Worm (Caenorhabditis elegans) whole organism, young adult: ENCODE measurements around the gene C34F6.7.
A peak's percentile ranks its signal among the peaks of the same experiment; 100 is the strongest.

Source experiments
- D2030.7 ChIP-seq: fragments of 200-800 bp; sonication (Bioruptor generic); IDR thresholded peaks from 2 replicates; pipeline ENCODE4 v1.3.6; 2022; ENCODE audit warnings: missing genetic modification reagents, missing genetic modification characterization, missing compliant biosample characterization
- Y56A3A.18 ChIP-seq: fragments of 200-800 bp; sonication (Bioruptor generic); IDR thresholded peaks from 2 replicates; pipeline ENCODE4 v1.3.6; 2022; ENCODE audit warnings: missing genetic modification reagents, missing genetic modification characterization, missing compliant biosample characterization
- ama-1 ChIP-seq, 3 experiments: fragments of 150-350 bp in 1 of 3; sonication (generic microtip) in 2 of 3; optimal IDR thresholded peaks; 2 replicates each; lab custom pipeline; 2014 to 2018; ENCODE audit warnings: missing biosample characterization in 2 of 3, missing genetic modification characterization in 2 of 3, missing genetic modification reagents in 2 of 3
- attf-6 ChIP-seq: fragments of 200-800 bp; sonication (Bioruptor generic); IDR thresholded peaks from 2 replicates; pipeline ENCODE4 v1.3.6; 2022; ENCODE audit warnings: missing genetic modification reagents, missing genetic modification characterization, missing compliant biosample characterization
- chd-7 ChIP-seq: sonication (generic microtip); optimal IDR thresholded peaks from 2 replicates; lab custom pipeline; 2016; ENCODE audit warnings: mild to moderate bottlenecking, missing genetic modification characterization, moderate library complexity, missing compliant biosample characterization
- nhr-90 ChIP-seq: sonication (generic microtip); optimal IDR thresholded peaks from 2 replicates; lab custom pipeline; 2016; ENCODE audit warnings: missing genotype, mild to moderate bottlenecking, missing genetic modification characterization, missing compliant biosample characterization
- pha-4 ChIP-seq: fragments of 150-350 bp; sonication (generic microtip); optimal IDR thresholded peaks from 2 replicates; lab custom pipeline; 2014; ENCODE audit warnings: missing biosample characterization, missing genetic modification reagents, missing genetic modification characterization
- sdz-38 ChIP-seq: sonication (generic microtip); optimal IDR thresholded peaks from 2 replicates; lab custom pipeline; 2016; ENCODE audit warnings: missing genotype, missing genetic modification characterization, missing compliant biosample characterization
- tlf-1 ChIP-seq: fragments of 200-800 bp; sonication (Bioruptor generic); optimal IDR thresholded peaks from 2 replicates; lab custom pipeline; 2018; ENCODE audit warnings: mild to moderate bottlenecking, missing genetic modification characterization, missing compliant biosample characterization

- TF ChIP-seq ama-1 (optimal IDR thresholded peaks at IDR 0.05; lab: Kevin White, UChicago) (no peak), ama-1 (GFP tag; optimal IDR thresholded peaks at IDR 0.05; lab: Kevin White, UChicago) (peak in 1 of 2 experiments; percentile 55), tlf-1 (no peak), chd-7 (tag; lab: Kevin White, UChicago) (no peak), sdz-38 (tag; lab: Kevin White, UChicago) (no peak), pha-4 (tag; lab: Kevin White, UChicago) (no peak), attf-6 (GFP tag; lab: Robert Waterston, UW) (peak; percentile 39; the same call in 1 of the 2 replicates), nhr-90 (peak; percentile 62), D2030.7 (GFP tag; lab: Robert Waterston, UW) (peak; percentile 78), Y56A3A.18 (GFP tag; lab: Robert Waterston, UW) (peak; percentile 62; the same call in 1 of the 2 replicates)
These were observed 52.3 kb downstream of the C34F6.7 start for ce11 chrX:11162778-11163584.
